Fruit fly (Drosophila melanogaster) whole organism, wandering third instar larva: ENCODE data around the gene Uck.

ENCODE experiments used
- Abd-B ChIP-seq: fragments of >200 bp; optimal IDR thresholded peaks from 2 replicates; lab custom pipeline; 2017; ENCODE audit warnings: missing biosample characterization, missing genetic modification characterization
- CG32264 ChIP-seq: fragments of 200-800 bp; sonication (Bioruptor generic); optimal IDR thresholded peaks from 2 replicates; lab custom pipeline; 2016; ENCODE audit warnings: missing biosample characterization, missing genetic modification characterization
- CG9705 ChIP-seq: fragments of 200-800 bp; sonication (Bioruptor generic); optimal IDR thresholded peaks from 2 replicates; lab custom pipeline; 2018; ENCODE audit warnings: missing biosample characterization, mild to moderate bottlenecking, missing genetic modification characterization
- GATAd ChIP-seq: sonication (Bioruptor generic); optimal IDR thresholded peaks from 2 replicates; lab custom pipeline; 2016; ENCODE audit warnings: missing biosample characterization, missing genetic modification characterization
- HLH106 ChIP-seq: fragments of 200-800 bp; optimal IDR thresholded peaks from 3 replicates; lab custom pipeline; 2019; ENCODE audit warnings: missing biosample characterization, mild to moderate bottlenecking, missing genetic modification characterization, moderate library complexity
- Hnf4 ChIP-seq: fragments of 200-800 bp; sonication (Bioruptor generic); optimal IDR thresholded peaks from 2 replicates; lab custom pipeline; 2016; ENCODE audit warnings: missing biosample characterization, mild to moderate bottlenecking, missing genetic modification characterization
- Hr78 ChIP-seq: fragments of >200 bp; optimal IDR thresholded peaks from 2 replicates; lab custom pipeline; 2017; ENCODE audit warnings: missing biosample characterization, missing genetic modification characterization
- Hr83 ChIP-seq: fragments of 200-300 bp; sonication (Bioruptor generic); optimal IDR thresholded peaks from 2 replicates; lab custom pipeline; 2016; ENCODE audit warnings: missing biosample characterization, mild to moderate bottlenecking, missing genetic modification characterization, moderate library complexity; ENCODE audit not compliant: poor library complexity, severe bottlenecking
- Jra ChIP-seq: sonication (Bioruptor generic); optimal IDR thresholded peaks from 2 replicates; lab custom pipeline; 2016; ENCODE audit warnings: missing biosample characterization, missing genetic modification characterization
- Mio ChIP-seq: sonication (Bioruptor generic); optimal IDR thresholded peaks from 2 replicates; lab custom pipeline; 2016; ENCODE audit warnings: missing biosample characterization, missing genetic modification characterization
- Myc ChIP-seq: fragments of >200 bp; optimal IDR thresholded peaks from 2 replicates; lab custom pipeline; 2017
- N ChIP-seq: fragments of >200 bp; optimal IDR thresholded peaks from 2 replicates; lab custom pipeline; 2018; ENCODE audit warnings: missing biosample characterization, missing external identifiers, missing genetic modification characterization
- OdsH ChIP-seq: fragments of 200-800 bp; sonication (Bioruptor generic); optimal IDR thresholded peaks from 2 replicates; lab custom pipeline; 2016; ENCODE audit warnings: missing biosample characterization, mild to moderate bottlenecking, missing genetic modification characterization
- Rel ChIP-seq, 2 experiments: fragments of 200-800 bp; sonication (Bioruptor generic) in 1 of 2; optimal IDR thresholded peaks; 2 replicates in 1 of 2; 3 replicates in 1 of 2; lab custom pipeline; 2016 to 2019; ENCODE audit warnings: mild to moderate bottlenecking in 2 of 2, missing biosample characterization in 2 of 2, missing genetic modification characterization in 2 of 2, moderate library complexity in 1 of 2
- Sp1 ChIP-seq: fragments of 200-800 bp; sonication (Bioruptor generic); optimal IDR thresholded peaks from 3 replicates; lab custom pipeline; 2019; ENCODE audit warnings: missing biosample characterization, mild to moderate bottlenecking, missing genetic modification characterization, moderate library complexity
- Vsx2 ChIP-seq: fragments of 200-300, 225-300 bp; sonication (Bioruptor generic); optimal IDR thresholded peaks from 2 replicates; lab custom pipeline; 2018; ENCODE audit warnings: missing biosample characterization, missing genetic modification characterization; ENCODE audit not compliant: partially characterized antibody
- br ChIP-seq: fragments of 200-800 bp; sonication (Bioruptor generic); optimal IDR thresholded peaks from 2 replicates; lab custom pipeline; 2016; ENCODE audit warnings: missing biosample characterization, missing genetic modification characterization
- brk ChIP-seq: fragments of 200-800 bp; sonication (Bioruptor generic); optimal IDR thresholded peaks from 2 replicates; lab custom pipeline; 2016; ENCODE audit warnings: missing biosample characterization, mild to moderate bottlenecking, missing genetic modification characterization
- dl ChIP-seq, 2 experiments: fragments of 175-275, 200-275 bp in 1 of 2; fragments of 200-275 bp in 1 of 2; sonication (Bioruptor generic); optimal IDR thresholded peaks; lab custom pipeline; 2018; ENCODE audit warnings: mild to moderate bottlenecking in 2 of 2, missing biosample characterization in 2 of 2, missing genetic modification characterization in 2 of 2, moderate library complexity in 2 of 2; ENCODE audit not compliant: partially characterized antibody in 2 of 2, insufficient read depth in 1 of 2
- dmrt93B ChIP-seq: fragments of 200-800 bp; sonication (Bioruptor generic); optimal IDR thresholded peaks from 2 replicates; lab custom pipeline; 2018; ENCODE audit warnings: missing biosample characterization, mild to moderate bottlenecking, missing genetic modification characterization
- dsf ChIP-seq: sonication (Bioruptor generic); optimal IDR thresholded peaks from 2 replicates; lab custom pipeline; 2016; ENCODE audit warnings: missing biosample characterization, missing genetic modification characterization, borderline replicate concordance
- ey ChIP-seq: fragments of 200-800 bp; sonication (Bioruptor generic); optimal IDR thresholded peaks from 2 replicates; lab custom pipeline; 2016; ENCODE audit warnings: missing biosample characterization, missing genetic modification characterization
- foxo ChIP-seq, 2 experiments: fragments of 200-800 bp; sonication (Bioruptor generic); optimal IDR thresholded peaks; 2 replicates in 1 of 2; 3 replicates in 1 of 2; lab custom pipeline; 2016 to 2017; ENCODE audit warnings: missing biosample characterization in 2 of 2, missing genetic modification characterization in 2 of 2
- fru ChIP-seq: fragments of 200-800 bp; sonication (Bioruptor generic); optimal IDR thresholded peaks from 3 replicates; lab custom pipeline; 2016; ENCODE audit warnings: missing biosample characterization, mild to moderate bottlenecking, missing genetic modification characterization
- h ChIP-seq: fragments of 200-800 bp; sonication (Bioruptor generic); optimal IDR thresholded peaks from 3 replicates; lab custom pipeline; 2016; ENCODE audit warnings: missing biosample characterization, mild to moderate bottlenecking, missing genetic modification characterization
- jim ChIP-seq: fragments of 175-275, 200-325 bp; sonication (Bioruptor generic); optimal IDR thresholded peaks from 2 replicates; lab custom pipeline; 2016; ENCODE audit warnings: missing biosample characterization, mild to moderate bottlenecking, missing genetic modification characterization
- lola ChIP-seq: fragments of >200 bp; optimal IDR thresholded peaks from 2 replicates; lab custom pipeline; 2017; ENCODE audit warnings: missing biosample characterization, missing genetic modification characterization
- pan ChIP-seq: fragments of >200 bp; optimal IDR thresholded peaks from 2 replicates; lab custom pipeline; 2017
- psq ChIP-seq: fragments of 200-800 bp; sonication (Bioruptor generic); optimal IDR thresholded peaks from 3 replicates; lab custom pipeline; 2017; ENCODE audit warnings: missing biosample characterization, mild to moderate bottlenecking, missing genetic modification characterization, moderate library complexity
- rgr ChIP-seq: fragments of 200-800 bp; sonication (Bioruptor generic); optimal IDR thresholded peaks from 3 replicates; lab custom pipeline; 2016; ENCODE audit warnings: missing biosample characterization, mild to moderate bottlenecking, missing genetic modification characterization
- sage ChIP-seq: fragments of 200-800 bp; sonication (Bioruptor generic); optimal IDR thresholded peaks from 2 replicates; lab custom pipeline; 2016; ENCODE audit warnings: missing biosample characterization, mild to moderate bottlenecking, missing genetic modification characterization
- sv ChIP-seq: fragments of 200-800 bp; sonication (Bioruptor generic); optimal IDR thresholded peaks from 3 replicates; lab custom pipeline; 2016; ENCODE audit warnings: missing biosample characterization, missing genetic modification characterization
- tai ChIP-seq: sonication (Bioruptor generic); optimal IDR thresholded peaks from 2 replicates; lab custom pipeline; 2016; ENCODE audit warnings: missing biosample characterization, missing genetic modification characterization
- usp ChIP-seq: fragments of >200 bp; optimal IDR thresholded peaks from 2 replicates; lab custom pipeline; 2017; ENCODE audit warnings: missing biosample characterization, missing genetic modification characterization

Gene Uck

DNA sequence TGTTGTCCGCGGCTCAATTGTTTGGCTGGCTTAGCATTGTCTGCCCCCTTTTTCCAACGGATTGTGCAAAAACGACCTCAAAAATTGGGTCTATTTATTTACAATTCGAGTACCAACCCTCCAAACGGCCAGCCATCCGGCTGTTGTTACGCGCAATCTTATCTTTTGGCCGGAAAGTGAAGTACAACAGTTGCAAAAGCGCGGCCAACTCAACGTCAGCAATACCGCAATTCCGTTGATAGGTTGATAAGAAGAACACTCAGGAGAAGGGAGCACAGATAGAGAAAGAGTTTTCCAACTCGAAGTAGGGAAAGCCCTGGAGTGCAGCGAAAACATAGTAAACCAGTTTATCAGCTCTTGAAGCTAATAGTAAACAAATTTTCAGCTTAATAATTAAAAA, 6.9 kb downstream of the Uck start:
- TF ChIP-seq Rel (GFP tag; optimal IDR thresholded peaks at IDR 0.05; lab: Kevin White, UChicago) = no peak
- peak; percentile 70 for TF ChIP-seq Rel (tag; optimal IDR thresholded peaks at IDR 0.05; lab: Kevin White, UChicago)
- TF ChIP-seq dsf (GFP tag; lab: Kevin White, UChicago) = no peak
- TF ChIP-seq usp = no peak

DNA sequence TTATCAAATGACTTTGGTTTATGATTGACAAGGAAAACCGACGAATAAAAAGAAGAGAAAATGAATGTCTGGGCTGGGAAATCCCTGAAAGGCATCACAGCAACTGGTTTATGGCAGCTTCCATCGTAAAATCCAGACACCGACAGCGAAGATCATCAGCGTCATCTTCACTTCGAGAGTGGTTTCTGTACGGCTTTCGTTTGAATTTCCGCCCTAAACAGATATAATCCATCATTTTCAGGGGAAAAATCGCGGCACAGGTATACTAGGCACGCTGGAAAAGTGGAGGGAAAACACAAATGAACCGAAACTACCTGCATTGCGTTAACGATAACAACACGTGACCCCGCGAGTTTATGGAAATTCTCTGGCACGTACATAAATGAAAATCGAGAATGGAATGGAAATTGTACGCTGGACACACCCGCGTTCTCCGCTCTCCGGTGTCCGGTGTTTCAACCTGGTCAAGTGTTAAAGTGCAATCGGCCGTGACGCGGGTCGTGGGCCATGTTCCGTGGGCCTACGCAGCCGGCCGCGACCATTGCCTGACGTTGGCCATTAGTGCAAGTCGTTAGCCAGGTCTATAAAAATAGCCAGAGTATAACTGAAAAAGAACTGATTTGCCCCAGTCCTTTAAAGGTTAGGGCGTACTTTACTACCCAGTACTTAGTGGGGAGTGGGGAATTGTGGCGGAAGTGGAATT, 7.6 kb downstream of the Uck start:
- TF ChIP-seq tai (GFP tag; lab: Kevin White, UChicago) = no peak
- TF ChIP-seq dl (GFP tag; optimal IDR thresholded peaks at IDR 0.05; lab: Kevin White, UChicago; ENCODE audit: insufficient read depth in 1 of 2, partially characterized antibody in 2 of 2) = no peak
- no peak for TF ChIP-seq pan (lab: Kevin White, UChicago)
- no peak for TF ChIP-seq h (GFP tag; lab: Kevin White, UChicago)
- no peak for TF ChIP-seq CG32264 (GFP tag; lab: Kevin White, UChicago)
- TF ChIP-seq Sp1 (GFP tag; lab: Kevin White, UChicago) = no peak
- TF ChIP-seq Rel (GFP tag; optimal IDR thresholded peaks at IDR 0.05; lab: Kevin White, UChicago) = no peak
- TF ChIP-seq Rel (tag; optimal IDR thresholded peaks at IDR 0.05; lab: Kevin White, UChicago) = no peak
- no peak for TF ChIP-seq brk (GFP tag; lab: Kevin White, UChicago)
- TF ChIP-seq Vsx2 (GFP tag; lab: Kevin White, UChicago) = no peak
- no peak for TF ChIP-seq sv
- no peak for TF ChIP-seq N (GFP tag; lab: Kevin White, UChicago)
- no peak for TF ChIP-seq Abd-B (GFP tag; lab: Kevin White, UChicago)
- no peak for TF ChIP-seq jim (GFP tag; lab: Kevin White, UChicago)
- TF ChIP-seq Hr83 (GFP tag; lab: Kevin White, UChicago) = no peak
- TF ChIP-seq foxo (GFP tag; optimal IDR thresholded peaks at IDR 0.05; lab: Kevin White, UChicago) = no peak
- no peak for TF ChIP-seq br (GFP tag; lab: Kevin White, UChicago)
- no peak for TF ChIP-seq Jra (GFP tag; lab: Kevin White, UChicago)

DNA sequence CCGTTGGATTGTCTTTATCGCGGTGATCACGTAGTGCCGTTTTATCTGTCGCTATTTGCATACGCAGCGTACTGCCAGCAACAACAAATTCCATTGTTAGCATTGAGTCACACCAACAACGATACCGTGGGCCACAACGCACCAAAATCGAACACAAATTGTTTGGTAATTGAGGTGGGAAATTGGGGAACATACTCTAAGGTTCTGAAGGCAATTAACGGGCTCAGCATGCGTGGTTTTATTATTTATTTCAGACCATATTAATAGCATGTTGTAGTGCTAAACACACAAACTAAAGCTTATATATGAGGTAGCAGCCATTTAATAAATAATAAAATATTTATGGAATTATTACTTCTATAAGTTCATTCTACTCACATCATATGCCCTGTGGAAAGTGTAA, 8.6 kb downstream of the Uck start:
- TF ChIP-seq Rel (GFP tag; optimal IDR thresholded peaks at IDR 0.05; lab: Kevin White, UChicago) (no peak), Rel (tag; optimal IDR thresholded peaks at IDR 0.05; lab: Kevin White, UChicago) (no peak), rgr (GFP tag; lab: Kevin White, UChicago) (peak; percentile 66), CG32264 (GFP tag; lab: Kevin White, UChicago) (peak; percentile 9), fru (GFP tag; lab: Kevin White, UChicago) (peak; percentile 44), h (GFP tag; lab: Kevin White, UChicago) (peak; percentile 64), tai (GFP tag; lab: Kevin White, UChicago) (peak; percentile 80), sage (GFP tag; lab: Kevin White, UChicago) (no peak), Hr83 (GFP tag; lab: Kevin White, UChicago) (peak; percentile 99), lola (GFP tag; lab: Kevin White, UChicago) (no peak), foxo (GFP tag; optimal IDR thresholded peaks at IDR 0.05; lab: Kevin White, UChicago) (peak in 1 of 2 experiments; percentile 61), brk (GFP tag; lab: Kevin White, UChicago) (peak; percentile 30), Hnf4 (GFP tag; lab: Kevin White, UChicago) (peak; percentile 68), dsf (GFP tag; lab: Kevin White, UChicago) (peak; percentile 56), Mio (GFP tag; lab: Kevin White, UChicago) (no peak), Sp1 (GFP tag; lab: Kevin White, UChicago) (peak; percentile 24), jim (GFP tag; lab: Kevin White, UChicago) (peak; percentile 56), Myc (no peak), Jra (GFP tag; lab: Kevin White, UChicago) (peak; percentile 76), Abd-B (GFP tag; lab: Kevin White, UChicago) (no peak), GATAd (GFP tag; lab: Kevin White, UChicago) (peak; percentile 14), dmrt93B (peak; percentile 36), Hr78 (GFP tag; lab: Kevin White, UChicago) (no peak), psq (GFP tag; lab: Kevin White, UChicago) (peak; percentile 22), ey (GFP tag; lab: Kevin White, UChicago) (peak; percentile 25), HLH106 (tag; lab: Kevin White, UChicago) (peak; percentile 39), OdsH (GFP tag; lab: Kevin White, UChicago) (peak; percentile 35), CG9705 (GFP tag; lab: Kevin White, UChicago) (no peak), br (GFP tag; lab: Kevin White, UChicago) (peak; percentile 47)
